Worm (Caenorhabditis elegans) whole organism, mixed stage, embryonic: Measurements from ENCODE around the gene C23H5.15.
A peak's percentile ranks its signal among the peaks of the same experiment; 100 is the strongest.

Experiments
- M03D4.4 ChIP-seq: sonication (generic microtip); optimal IDR thresholded peaks from 2 replicates; lab custom pipeline; 2017; ENCODE audit warnings: mild to moderate bottlenecking, missing genetic modification characterization, missing compliant biosample characterization
- bed-3 ChIP-seq: fragments of 200-800 bp; sonication (Bioruptor generic); optimal IDR thresholded peaks from 3 replicates; lab custom pipeline; 2018; ENCODE audit warnings: mild to moderate bottlenecking, missing genetic modification characterization, moderate library complexity, missing compliant biosample characterization
- blmp-1 ChIP-seq: fragments of 150-350 bp; optimal IDR thresholded peaks from 2 replicates; lab custom pipeline; 2014; ENCODE audit warnings: missing biosample characterization, missing genetic modification characterization
- ceh-39 ChIP-seq: fragments of 150-350 bp; optimal IDR thresholded peaks from 2 replicates; lab custom pipeline; 2014; ENCODE audit warnings: missing biosample characterization, missing genetic modification characterization
- ceh-43 ChIP-seq: fragments of 200-800 bp; sonication (Bioruptor generic); optimal IDR thresholded peaks from 2 replicates; lab custom pipeline; 2018; ENCODE audit warnings: mild to moderate bottlenecking, missing genetic modification characterization, moderate library complexity, missing compliant biosample characterization
- ceh-83 ChIP-seq: fragments of 200-800 bp; sonication (Bioruptor generic); optimal IDR thresholded peaks from 2 replicates; lab custom pipeline; 2018; ENCODE audit warnings: mild to moderate bottlenecking, missing genetic modification characterization, missing compliant biosample characterization
- ces-1 ChIP-seq: fragments of 150-350 bp; optimal IDR thresholded peaks from 2 replicates; lab custom pipeline; 2014; ENCODE audit warnings: missing biosample characterization, missing genetic modification reagents, missing genetic modification characterization
- drap-1 ChIP-seq: fragments of 200-800 bp; sonication (Bioruptor generic); optimal IDR thresholded peaks from 3 replicates; lab custom pipeline; 2018; ENCODE audit warnings: mild to moderate bottlenecking, missing genetic modification characterization, missing compliant biosample characterization
- elt-1 ChIP-seq: sonication (generic microtip); optimal IDR thresholded peaks from 2 replicates; lab custom pipeline; 2017; ENCODE audit warnings: missing genetic modification characterization, mild to moderate bottlenecking, missing compliant biosample characterization, antibody characterized with exemption, moderate library complexity, borderline replicate concordance; ENCODE audit not compliant: insufficient read depth
- elt-3 ChIP-seq: fragments of 150-350 bp; optimal IDR thresholded peaks from 2 replicates; lab custom pipeline; 2014; ENCODE audit warnings: missing biosample characterization, missing genetic modification characterization
- flh-1 ChIP-seq: fragments of 200-800 bp; sonication (Bioruptor generic); optimal IDR thresholded peaks from 2 replicates; lab custom pipeline; 2018; ENCODE audit warnings: mild to moderate bottlenecking, missing genetic modification characterization, moderate library complexity, missing compliant biosample characterization
- ham-2 ChIP-seq: fragments of 200-800 bp; sonication (Bioruptor generic); optimal IDR thresholded peaks from 2 replicates; lab custom pipeline; 2018; ENCODE audit warnings: mild to moderate bottlenecking, missing genetic modification characterization, missing compliant biosample characterization
- hlh-1 ChIP-seq: fragments of 150-350 bp; optimal IDR thresholded peaks from 2 replicates; lab custom pipeline; 2014; ENCODE audit warnings: missing biosample characterization, missing genetic modification reagents, missing genetic modification characterization
- lin-13 ChIP-seq: fragments of 150-350 bp; optimal IDR thresholded peaks from 2 replicates; lab custom pipeline; 2014; ENCODE audit warnings: missing biosample characterization, missing genetic modification characterization
- lin-32 ChIP-seq: fragments of 200-800 bp; sonication (Bioruptor generic); optimal IDR thresholded peaks from 2 replicates; lab custom pipeline; 2018; ENCODE audit warnings: mild to moderate bottlenecking, missing genetic modification characterization, missing compliant biosample characterization
- mep-1 ChIP-seq: fragments of 150-350 bp; optimal IDR thresholded peaks from 2 replicates; lab custom pipeline; 2017; ENCODE audit warnings: missing biosample characterization, missing genetic modification reagents, missing genetic modification characterization, inconsistent platforms
- nhr-12 ChIP-seq: fragments of 150-350 bp; optimal IDR thresholded peaks from 2 replicates; lab custom pipeline; 2014; ENCODE audit warnings: missing biosample characterization, missing genetic modification characterization
- nhr-2 ChIP-seq: fragments of 150-350 bp; optimal IDR thresholded peaks from 2 replicates; lab custom pipeline; 2014; ENCODE audit warnings: missing biosample characterization, missing genetic modification characterization
- nhr-237 ChIP-seq: fragments of 150-350 bp; optimal IDR thresholded peaks from 2 replicates; lab custom pipeline; 2014; ENCODE audit warnings: missing biosample characterization, missing genetic modification characterization
- nhr-28 ChIP-seq: fragments of 150-350 bp; optimal IDR thresholded peaks from 2 replicates; lab custom pipeline; 2014; ENCODE audit warnings: missing biosample characterization, missing genetic modification characterization
- pha-4 ChIP-seq: fragments of 150-350 bp; optimal IDR thresholded peaks from 2 replicates; lab custom pipeline; 2018; ENCODE audit warnings: missing biosample characterization, missing genetic modification reagents, missing genetic modification characterization
- sem-2 ChIP-seq: fragments of 200-800 bp; sonication (Bioruptor generic); optimal IDR thresholded peaks from 2 replicates; lab custom pipeline; 2018; ENCODE audit warnings: mild to moderate bottlenecking, missing genetic modification characterization, missing compliant biosample characterization
- snpc-4 ChIP-seq: fragments of 150-350 bp; optimal IDR thresholded peaks from 2 replicates; lab custom pipeline; 2014; ENCODE audit warnings: missing biosample characterization, missing genetic modification characterization
- tbx-8 ChIP-seq: fragments of 200-800 bp; sonication (Bioruptor generic); optimal IDR thresholded peaks from 2 replicates; lab custom pipeline; 2018; ENCODE audit warnings: mild to moderate bottlenecking, missing genetic modification characterization, moderate library complexity, missing compliant biosample characterization
- unc-120 ChIP-seq: sonication (generic microtip); optimal IDR thresholded peaks from 2 replicates; lab custom pipeline; 2017; ENCODE audit warnings: missing genetic modification characterization, missing compliant biosample characterization; ENCODE audit not compliant: poor library complexity, severe bottlenecking
- unc-39 ChIP-seq: fragments of 150-350 bp; optimal IDR thresholded peaks from 2 replicates; lab custom pipeline; 2014; ENCODE audit warnings: missing biosample characterization, missing genetic modification characterization
- unc-62 ChIP-seq: fragments of 150-350 bp; optimal IDR thresholded peaks from 2 replicates; lab custom pipeline; 2014; ENCODE audit warnings: missing biosample characterization, missing genetic modification reagents, missing genetic modification characterization
- zip-8 ChIP-seq: fragments of 150-350 bp; optimal IDR thresholded peaks from 2 replicates; lab custom pipeline; 2014; ENCODE audit warnings: missing biosample characterization, missing genetic modification characterization
- ztf-11 ChIP-seq: fragments of 150-350 bp; optimal IDR thresholded peaks from 2 replicates; lab custom pipeline; 2014; ENCODE audit warnings: missing biosample characterization, missing genetic modification characterization

Gene C23H5.15

DNA sequence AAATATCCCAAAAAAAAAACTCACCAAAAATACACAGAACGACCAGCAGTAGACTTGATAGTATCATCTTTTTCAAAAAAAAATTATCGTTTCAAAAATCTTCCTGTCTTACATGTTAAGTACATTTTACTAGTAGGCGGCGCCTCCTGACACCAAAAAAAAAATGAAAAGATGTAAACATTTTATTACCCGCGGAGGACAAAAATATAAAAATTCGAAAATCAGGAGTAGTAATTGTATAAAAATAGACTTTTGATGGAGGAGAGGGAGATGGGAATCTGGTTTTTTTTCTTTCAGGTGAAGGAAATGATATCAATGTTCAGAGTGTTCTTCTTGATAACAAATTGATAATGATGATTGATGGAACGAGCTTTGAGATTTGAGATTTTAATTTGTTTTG is at the start of gene C23H5.15:
Gene C23H5.15 (minus strand): TSS at position 101 of the 400 bp plus-strand sequence.
- TF ChIP-seq elt-3 (tag; lab: Kevin White, UChicago) (no peak), tbx-8 (GFP tag; lab: Kevin White, UChicago) (no peak), unc-39 (tag; lab: Kevin White, UChicago) (no peak), nhr-28 (no peak), zip-8 (tag; lab: Kevin White, UChicago) (no peak), M03D4.4 (no peak), snpc-4 (tag; lab: Kevin White, UChicago) (no peak), drap-1 (no peak), unc-120 (no peak), elt-1 (tag; lab: Kevin White, UChicago) (no peak), ceh-83 (no peak), blmp-1 (no peak), lin-32 (GFP tag; lab: Kevin White, UChicago) (no peak), nhr-237 (tag; lab: Kevin White, UChicago) (no peak), ham-2 (no peak), nhr-2 (tag; lab: Kevin White, UChicago) (no peak), ceh-43 (GFP tag; lab: Kevin White, UChicago) (no peak), pha-4 (tag; lab: Kevin White, UChicago) (no peak), flh-1 (GFP tag; lab: Kevin White, UChicago) (no peak)

DNA sequence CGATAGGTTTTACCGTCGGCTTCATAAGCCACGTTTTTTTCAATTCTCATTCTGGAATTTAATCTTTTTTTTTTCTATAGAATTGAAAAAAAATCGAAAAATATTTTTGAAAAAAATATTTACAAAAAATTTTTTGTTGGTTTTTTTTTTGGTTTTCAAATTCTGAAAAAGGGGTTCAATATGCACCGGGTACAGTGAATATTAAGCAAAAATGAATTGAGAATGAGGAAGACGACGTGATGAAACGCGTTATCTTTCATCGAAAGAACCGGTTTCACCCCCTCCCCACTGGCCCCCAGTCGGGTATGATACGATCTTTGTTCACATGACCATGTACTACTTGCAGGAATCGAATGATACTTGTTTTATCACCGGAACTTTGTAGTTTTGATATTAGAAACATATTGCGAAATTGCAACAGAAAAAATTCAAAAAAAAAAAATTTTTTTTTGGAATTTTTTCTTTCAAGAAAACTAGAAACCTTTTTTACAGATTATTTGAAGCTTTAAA is 46.6 kb upstream of the C23H5.15 start, which contains the start of gene C54E4.5:
Gene C54E4.5 (minus strand): TSS at position 51 of the 510 bp plus-strand sequence.
- TF ChIP-seq elt-1 (tag; lab: Kevin White, UChicago) (peak; percentile 52), M03D4.4 (no peak)

DNA sequence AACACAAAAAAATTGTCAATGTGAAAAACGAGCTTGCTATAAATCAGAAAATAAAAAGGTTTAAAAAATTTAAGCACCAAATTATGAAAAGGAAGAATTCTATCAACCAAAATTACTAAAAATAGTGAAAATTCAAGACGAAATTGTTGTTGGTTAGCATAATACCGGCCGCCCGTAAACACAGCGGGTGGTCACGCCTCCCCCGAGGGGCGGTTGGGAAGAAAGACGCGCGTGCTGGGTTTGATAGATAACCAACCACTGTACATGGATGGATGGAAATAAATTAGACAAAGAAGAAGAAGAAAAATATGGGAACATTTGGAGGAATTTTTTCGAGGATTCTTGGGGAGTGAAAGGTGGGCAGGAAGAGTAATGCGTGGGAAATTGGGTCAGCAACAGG is 39.6 kb upstream of the C23H5.15 start:
- no peak for TF ChIP-seq lin-13 (tag; lab: Kevin White, UChicago)
- TF ChIP-seq elt-3 (tag; lab: Kevin White, UChicago), result no peak
- TF ChIP-seq tbx-8 (GFP tag; lab: Kevin White, UChicago), result no peak
- no peak for TF ChIP-seq hlh-1 (tag; lab: Kevin White, UChicago)
- no peak for TF ChIP-seq nhr-28

DNA sequence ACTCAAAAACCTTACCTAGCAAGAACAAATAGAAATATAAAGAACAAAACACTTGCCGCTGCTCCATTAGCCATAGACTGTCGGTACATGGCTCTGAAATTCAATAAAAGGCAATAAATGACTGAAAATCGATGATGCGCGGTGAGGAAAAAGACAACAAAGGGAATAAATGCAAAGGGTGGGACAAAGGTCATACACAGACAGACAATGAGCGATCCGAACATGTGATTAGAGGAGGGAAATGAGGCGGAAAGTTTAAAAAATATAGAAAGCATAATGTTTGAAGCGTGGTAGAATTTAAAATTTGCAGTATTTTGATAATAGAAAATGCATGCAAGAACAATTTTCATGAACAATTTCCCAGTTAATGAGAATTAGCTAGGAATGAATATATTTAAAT is 37.9 kb upstream of the C23H5.15 start, which contains the start of gene C54E4.12:
Gene C54E4.12 (minus strand): TSS at position 101 of the 400 bp plus-strand sequence.
- TF ChIP-seq nhr-2 (tag; lab: Kevin White, UChicago) (no peak), bed-3 (GFP tag; lab: Kevin White, UChicago) (no peak), nhr-12 (tag; lab: Kevin White, UChicago) (no peak), lin-13 (tag; lab: Kevin White, UChicago) (no peak), lin-32 (GFP tag; lab: Kevin White, UChicago) (no peak), blmp-1 (no peak), sem-2 (GFP tag; lab: Kevin White, UChicago) (no peak), snpc-4 (tag; lab: Kevin White, UChicago) (no peak), ceh-83 (no peak), mep-1 (tag; lab: Kevin White, UChicago) (no peak), unc-62 (no peak), ztf-11 (no peak), ces-1 (GFP tag; lab: Kevin White, UChicago) (no peak), unc-120 (no peak), unc-39 (tag; lab: Kevin White, UChicago) (no peak)

DNA sequence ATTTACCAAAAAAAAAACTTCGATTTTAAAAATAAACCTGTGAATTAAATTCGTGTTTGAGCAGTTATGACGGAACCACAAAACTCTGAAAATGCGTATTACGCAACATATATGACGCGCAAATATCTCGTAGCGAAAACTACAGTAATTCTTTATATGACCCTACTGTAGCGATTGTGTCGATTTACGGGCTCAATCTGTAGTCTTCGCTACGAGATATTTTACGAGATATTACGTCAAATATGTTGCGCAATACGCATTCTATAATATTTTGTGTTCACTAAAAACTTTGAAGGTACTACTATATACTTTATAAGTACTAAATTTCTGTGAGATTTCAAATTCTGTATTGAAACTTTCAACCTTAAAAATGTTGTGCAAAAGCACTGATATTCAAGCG is 34.8 kb upstream of the C23H5.15 start:
- TF ChIP-seq ceh-43 (GFP tag; lab: Kevin White, UChicago) (no peak), ceh-39 (no peak), bed-3 (GFP tag; lab: Kevin White, UChicago) (no peak), zip-8 (tag; lab: Kevin White, UChicago) (peak; percentile 95), lin-13 (tag; lab: Kevin White, UChicago) (no peak), ztf-11 (no peak)

DNA sequence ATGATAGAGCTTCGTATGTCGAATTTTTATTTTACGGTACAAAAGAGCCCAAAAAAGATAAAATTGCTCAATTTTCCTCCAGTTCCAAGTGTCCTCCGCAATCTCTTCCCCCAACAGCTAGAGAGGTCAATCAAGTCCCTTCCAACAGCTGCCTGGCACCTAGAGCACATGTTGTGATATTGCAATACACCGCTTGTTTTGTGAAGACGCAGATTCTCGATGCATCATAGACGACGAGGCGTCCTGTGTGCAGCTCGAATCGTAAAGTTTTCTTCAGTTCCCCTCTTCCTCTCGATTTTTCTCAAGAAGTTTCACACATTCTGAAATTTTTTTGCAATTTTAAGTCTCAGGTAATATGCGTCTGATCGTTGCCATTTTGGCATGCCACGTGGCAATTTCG is 33.9 kb upstream of the C23H5.15 start, which contains the start of gene test-1:
Gene test-1 (plus strand): TSS at position 345 of the 400 bp plus-strand sequence.
- TF ChIP-seq unc-62 (peak; percentile 45), lin-32 (GFP tag; lab: Kevin White, UChicago) (peak; percentile 7), flh-1 (GFP tag; lab: Kevin White, UChicago) (no peak), unc-120 (peak; percentile 9), hlh-1 (tag; lab: Kevin White, UChicago) (peak; percentile 99)
- TF ChIP-seq, all 35 proteins: peak for 4
